Worm (Caenorhabditis elegans): Measurements from ENCODE around the gene F47B8.5.
A peak's percentile ranks its signal among the peaks of the same experiment; 100 is the strongest.

ce11 chrV:14355738-14356368 is 28.2 kb upstream of the F47B8.5 start, which contains the start of gene cyn-1:
- TF ChIP-seq elt-3 (tag; optimal IDR thresholded peaks at IDR 0.05) (no peak), ceh-83 (GFP tag; optimal IDR thresholded peaks at IDR 0.05) (no peak), ztf-11 (tag; optimal IDR thresholded peaks at IDR 0.05) (no peak), unc-39 (tag; optimal IDR thresholded peaks at IDR 0.05) (no peak), ces-1 (GFP tag; optimal IDR thresholded peaks at IDR 0.05) (peak; percentile 80), pha-4 (tag; optimal IDR thresholded peaks at IDR 0.05) (peak; percentile 77), nhr-76 (tag; optimal IDR thresholded peaks at IDR 0.05) (no peak), flh-1 (GFP tag; optimal IDR thresholded peaks at IDR 0.05) (no peak), ham-2 (GFP tag; optimal IDR thresholded peaks at IDR 0.05) (no peak), unc-62 (GFP tag; optimal IDR thresholded peaks at IDR 0.05) (no peak)
